Fruit fly (Drosophila melanogaster) whole organism, embryonic: ENCODE measurements around the gene Snup.

Experiments
- BtbVII ChIP-seq: fragments of 200-800 bp; sonication (Bioruptor generic); optimal IDR thresholded peaks from 3 replicates; lab custom pipeline; 2017; ENCODE audit warnings: missing biosample characterization, mild to moderate bottlenecking, missing genetic modification characterization
- CG10366 ChIP-seq: fragments of 200-800 bp; sonication (Bioruptor generic); IDR thresholded peaks from 2 replicates; pipeline ENCODE4 v1.3.6; 2022; ENCODE audit warnings: missing biosample characterization, missing genetic modification characterization
- CG10431 ChIP-seq: fragments of 200-800 bp; sonication (Bioruptor generic); optimal IDR thresholded peaks from 3 replicates; lab custom pipeline; 2018; ENCODE audit warnings: missing biosample characterization, mild to moderate bottlenecking, missing genetic modification characterization
- CG11247 ChIP-seq: fragments of 200-800 bp; sonication (Bioruptor generic); IDR thresholded peaks from 2 replicates; pipeline ENCODE4 v1.3.6; 2022; ENCODE audit warnings: missing biosample characterization, missing genetic modification characterization
- CG12391 ChIP-seq: fragments of 200-800 bp; sonication (Bioruptor generic); optimal IDR thresholded peaks from 3 replicates; lab custom pipeline; 2018; ENCODE audit warnings: missing biosample characterization, mild to moderate bottlenecking, missing genetic modification characterization, moderate library complexity
- CG14050 ChIP-seq: fragments of 200-800 bp; sonication (Bioruptor generic); IDR thresholded peaks from 3 replicates; pipeline ENCODE4 v1.3.6; 2022; ENCODE audit warnings: missing biosample characterization, missing genetic modification characterization
- CG15479 ChIP-seq: fragments of 200-800 bp; sonication (Bioruptor generic); optimal IDR thresholded peaks from 3 replicates; lab custom pipeline; 2019; ENCODE audit warnings: missing biosample characterization, mild to moderate bottlenecking, missing genetic modification characterization, moderate library complexity
- CG1647 ChIP-seq: fragments of 200-800 bp; sonication (Bioruptor generic); optimal IDR thresholded peaks from 3 replicates; lab custom pipeline; 2016; ENCODE audit warnings: missing biosample characterization, missing genetic modification characterization
- CG17359 ChIP-seq: fragments of 200-800 bp; sonication (Bioruptor generic); optimal IDR thresholded peaks from 3 replicates; lab custom pipeline; 2018; ENCODE audit warnings: missing biosample characterization, mild to moderate bottlenecking, missing genetic modification characterization, moderate library complexity
- CG17802 ChIP-seq: fragments of 200-800 bp; sonication (Bioruptor generic); optimal IDR thresholded peaks from 2 replicates; lab custom pipeline; 2018; ENCODE audit warnings: missing biosample characterization, mild to moderate bottlenecking, missing genetic modification characterization, moderate library complexity
- CG17912 ChIP-seq: fragments of 200-800 bp; sonication (Bioruptor generic); optimal IDR thresholded peaks from 2 replicates; lab custom pipeline; 2018; ENCODE audit warnings: missing biosample characterization, mild to moderate bottlenecking, missing genetic modification characterization
- CG34422 ChIP-seq: fragments of 200-800 bp; sonication (Bioruptor generic); IDR thresholded peaks from 3 replicates; pipeline ENCODE4 v1.3.6; 2022; ENCODE audit warnings: missing biosample characterization, missing genetic modification characterization
- CG4424 ChIP-seq: fragments of 200-800 bp; sonication (Bioruptor generic); optimal IDR thresholded peaks from 3 replicates; lab custom pipeline; 2016; ENCODE audit warnings: missing biosample characterization, missing genetic modification characterization
- CG4707 ChIP-seq: fragments of 200-800 bp; sonication (Bioruptor generic); optimal IDR thresholded peaks from 2 replicates; lab custom pipeline; 2018; ENCODE audit warnings: missing biosample characterization, mild to moderate bottlenecking, missing genetic modification characterization, moderate library complexity
- CG5180 ChIP-seq: fragments of 200-800 bp; sonication (Bioruptor generic); optimal IDR thresholded peaks from 3 replicates; lab custom pipeline; 2017; ENCODE audit warnings: missing biosample characterization, missing genetic modification characterization, mild to moderate bottlenecking, moderate library complexity, missing genetic modification reagents
- CG6689 ChIP-seq: fragments of 200-800 bp; sonication (Bioruptor generic); IDR thresholded peaks from 2 replicates; pipeline ENCODE4 v1.3.6; 2022; ENCODE audit warnings: missing biosample characterization, missing genetic modification characterization
- CG9797 ChIP-seq: fragments of 200-800 bp; sonication (Bioruptor generic); optimal IDR thresholded peaks from 3 replicates; lab custom pipeline; 2018; ENCODE audit warnings: missing biosample characterization, mild to moderate bottlenecking, missing genetic modification characterization
- CG9932 ChIP-seq: fragments of 200-800 bp; sonication (Bioruptor generic); IDR thresholded peaks from 2 replicates; pipeline ENCODE4 v1.3.6; 2022; ENCODE audit warnings: missing biosample characterization, missing genetic modification characterization
- CTCF ChIP-seq: fragments of 200-800 bp; sonication (Bioruptor generic); optimal IDR thresholded peaks from 2 replicates; lab custom pipeline; 2017; ENCODE audit warnings: missing biosample characterization, mild to moderate bottlenecking, missing genetic modification characterization, moderate library complexity
- Chrac-16 ChIP-seq: fragments of 200-800 bp; sonication (Bioruptor generic); optimal IDR thresholded peaks from 3 replicates; lab custom pipeline; 2016; ENCODE audit warnings: missing biosample characterization, missing genetic modification characterization
- CoRest ChIP-seq: fragments of 200-800 bp; sonication (Bioruptor generic); optimal IDR thresholded peaks from 3 replicates; lab custom pipeline; 2018; ENCODE audit warnings: missing biosample characterization, mild to moderate bottlenecking, missing genetic modification characterization, moderate library complexity
- Hmx ChIP-seq: fragments of 200-800 bp; sonication (Bioruptor generic); optimal IDR thresholded peaks from 2 replicates; lab custom pipeline; 2016; ENCODE audit warnings: missing biosample characterization, missing genetic modification characterization
- Kr ChIP-seq: fragments of 200-800 bp; sonication (Bioruptor generic); optimal IDR thresholded peaks from 2 replicates; lab custom pipeline; 2017; ENCODE audit warnings: missing biosample characterization, mild to moderate bottlenecking, missing genetic modification characterization
- Lim3 ChIP-seq: fragments of 200-800 bp; sonication (Bioruptor generic); IDR thresholded peaks from 2 replicates; pipeline ENCODE4 v1.3.6; 2022; ENCODE audit warnings: missing biosample characterization, missing genetic modification characterization
- MESR4 ChIP-seq: fragments of 200-800 bp; sonication (Bioruptor generic); optimal IDR thresholded peaks from 2 replicates; lab custom pipeline; 2018; ENCODE audit warnings: missing biosample characterization, mild to moderate bottlenecking, missing genetic modification characterization, moderate library complexity
- Max ChIP-seq: fragments of 200-800 bp; sonication (Bioruptor generic); optimal IDR thresholded peaks from 2 replicates; lab custom pipeline; 2016; ENCODE audit warnings: missing biosample characterization, mild to moderate bottlenecking, missing genetic modification characterization
- Oli ChIP-seq: fragments of 200-800 bp; sonication (Bioruptor generic); optimal IDR thresholded peaks from 2 replicates; lab custom pipeline; 2018; ENCODE audit warnings: missing biosample characterization, mild to moderate bottlenecking, missing genetic modification characterization, moderate library complexity
- Ssrp ChIP-seq: fragments of 200-800 bp; sonication (Bioruptor generic); optimal IDR thresholded peaks from 2 replicates; lab custom pipeline; 2018; ENCODE audit warnings: missing biosample characterization, mild to moderate bottlenecking, missing genetic modification characterization, moderate library complexity
- ac ChIP-seq: fragments of 200-800 bp; sonication (Bioruptor generic); optimal IDR thresholded peaks from 3 replicates; lab custom pipeline; 2017; ENCODE audit warnings: missing biosample characterization, mild to moderate bottlenecking, missing genetic modification characterization
- ara ChIP-seq: fragments of 200-800 bp; sonication (Bioruptor generic); IDR thresholded peaks from 2 replicates; pipeline ENCODE4 v1.3.6; 2022; ENCODE audit warnings: missing biosample characterization, missing genetic modification characterization
- bcd ChIP-seq: fragments of 200-800 bp; sonication (Bioruptor generic); optimal IDR thresholded peaks from 2 replicates; lab custom pipeline; 2017; ENCODE audit warnings: missing biosample characterization, mild to moderate bottlenecking, missing genetic modification characterization
- chif ChIP-seq, 2 experiments: fragments of 200-800 bp; sonication (Bioruptor generic); optimal IDR thresholded peaks; 3 replicates each; lab custom pipeline; 2016; ENCODE audit warnings: missing biosample characterization in 2 of 2, missing genetic modification characterization in 2 of 2
- chn ChIP-seq: fragments of 200-800 bp; sonication (Bioruptor generic); optimal IDR thresholded peaks from 2 replicates; lab custom pipeline; 2016; ENCODE audit warnings: missing biosample characterization, missing genetic modification characterization
- crol ChIP-seq: fragments of 200-800 bp; sonication (Bioruptor generic); IDR thresholded peaks from 2 replicates; pipeline ENCODE4 v1.3.6; 2022; ENCODE audit warnings: missing biosample characterization, missing genetic modification characterization
- eve ChIP-seq, 2 experiments: fragments of >200 bp; optimal IDR thresholded peaks; 2 replicates each; lab custom pipeline; 2017; ENCODE audit warnings: missing biosample characterization in 2 of 2, missing genetic modification characterization in 2 of 2
- fd102C ChIP-seq: fragments of 200-800 bp; sonication (Bioruptor generic); optimal IDR thresholded peaks from 2 replicates; lab custom pipeline; 2018; ENCODE audit warnings: missing biosample characterization, mild to moderate bottlenecking, missing genetic modification characterization, moderate library complexity
- gsb-n ChIP-seq: fragments of 200-800 bp; sonication (Bioruptor generic); optimal IDR thresholded peaks from 3 replicates; lab custom pipeline; 2018; ENCODE audit warnings: missing biosample characterization, mild to moderate bottlenecking, missing genetic modification characterization
- h ChIP-seq: fragments of >200 bp; optimal IDR thresholded peaks from 2 replicates; lab custom pipeline; 2017
- lilli ChIP-seq: fragments of 200-800 bp; sonication (Bioruptor generic); optimal IDR thresholded peaks from 3 replicates; lab custom pipeline; 2016; ENCODE audit warnings: missing biosample characterization, missing genetic modification characterization
- lola ChIP-seq, 3 experiments: fragments of >200 bp in 2 of 3; fragments of 200-800 bp in 1 of 3; sonication (Bioruptor generic) in 1 of 3; optimal IDR thresholded peaks; 2 replicates each; lab custom pipeline; 2017 to 2019; ENCODE audit warnings: missing biosample characterization in 3 of 3, missing genetic modification characterization in 3 of 3, mild to moderate bottlenecking in 1 of 3, moderate library complexity in 1 of 3
- lov ChIP-seq, 2 experiments: fragments of 200-800 bp in 1 of 2; fragments of >200 bp in 1 of 2; sonication (Bioruptor generic) in 1 of 2; IDR thresholded peaks in 1 of 2; optimal IDR thresholded peaks in 1 of 2; 2 replicates in 1 of 2; 3 replicates in 1 of 2; pipeline versions ENCODE4 v1.3.6 to Lab custom; 2017 to 2022; ENCODE audit warnings: missing biosample characterization in 1 of 2, missing genetic modification characterization in 1 of 2
- luna ChIP-seq: fragments of 200-800 bp; sonication (Bioruptor generic); optimal IDR thresholded peaks from 2 replicates; lab custom pipeline; 2016; ENCODE audit warnings: missing biosample characterization, missing genetic modification characterization
- nau ChIP-seq: fragments of 200-800 bp; sonication (Bioruptor generic); optimal IDR thresholded peaks from 3 replicates; lab custom pipeline; 2017; ENCODE audit warnings: missing biosample characterization, mild to moderate bottlenecking, missing genetic modification characterization, missing genetic modification reagents
- phol ChIP-seq: fragments of 200-800 bp; sonication (Bioruptor generic); optimal IDR thresholded peaks from 3 replicates; lab custom pipeline; 2018; ENCODE audit warnings: missing biosample characterization, mild to moderate bottlenecking, missing genetic modification characterization, moderate library complexity
- pros ChIP-seq: fragments of 200-800 bp; sonication (Bioruptor generic); optimal IDR thresholded peaks from 3 replicates; lab custom pipeline; 2019; ENCODE audit warnings: missing biosample characterization, mild to moderate bottlenecking, missing genetic modification characterization, moderate library complexity
- run ChIP-seq: fragments of 200-800 bp; sonication (Bioruptor generic); optimal IDR thresholded peaks from 3 replicates; lab custom pipeline; 2018; ENCODE audit warnings: missing biosample characterization, mild to moderate bottlenecking, missing genetic modification characterization
- sima ChIP-seq: fragments of 200-800 bp; sonication (Bioruptor generic); optimal IDR thresholded peaks from 2 replicates; lab custom pipeline; 2016; ENCODE audit warnings: missing biosample characterization, missing genetic modification characterization
- sisA ChIP-seq: fragments of 200-800 bp; sonication (Bioruptor generic); IDR thresholded peaks from 2 replicates; pipeline ENCODE4 v1.3.6; 2022; ENCODE audit warnings: missing biosample characterization, missing genetic modification characterization
- ssp ChIP-seq: fragments of 200-800 bp; sonication (Bioruptor generic); IDR thresholded peaks from 2 replicates; pipeline ENCODE4 v1.3.6; 2022; ENCODE audit warnings: missing biosample characterization, missing genetic modification characterization
- tll ChIP-seq, 2 experiments: fragments of 200-800 bp in 1 of 2; fragments of >200 bp in 1 of 2; sonication (Bioruptor generic) in 1 of 2; optimal IDR thresholded peaks; 2 replicates each; lab custom pipeline; 2017 to 2019; ENCODE audit warnings: missing biosample characterization in 2 of 2, missing genetic modification characterization in 2 of 2, mild to moderate bottlenecking in 1 of 2, moderate library complexity in 1 of 2
- wdn ChIP-seq: fragments of 200-800 bp; sonication (Bioruptor generic); IDR thresholded peaks from 2 replicates; pipeline ENCODE4 v1.3.6; 2022; ENCODE audit warnings: missing biosample characterization, missing genetic modification characterization

The Snup gene

DNA sequence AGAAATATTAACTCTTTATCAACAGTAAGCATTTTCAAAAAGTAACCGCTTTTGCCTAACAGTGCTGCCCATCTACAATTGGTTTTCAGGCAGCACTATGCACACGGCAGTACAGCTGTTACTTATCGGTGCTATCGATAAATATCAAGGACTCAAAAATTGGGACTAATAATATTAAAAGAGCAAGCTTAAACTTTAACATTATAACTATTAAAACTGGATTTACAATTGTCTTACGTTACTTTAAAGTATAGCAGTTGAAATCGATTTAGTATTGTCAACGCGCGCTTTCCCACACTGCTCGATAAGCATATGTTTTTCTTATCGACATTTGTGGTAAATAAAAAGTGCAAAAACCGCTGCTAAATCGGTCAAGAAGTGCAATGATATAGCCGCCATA lies 20.5 kb upstream of the Snup start, which contains the start of the genes CG42245 and MEP-1 (continued):
- TF ChIP-seq bcd (GFP tag; lab: Kevin White, UChicago) (no peak), CG17359 (tag; lab: Kevin White, UChicago) (peak; percentile 34), MESR4 (GFP tag; lab: Kevin White, UChicago) (peak; percentile 46), ssp (GFP tag; lab: Robert Waterston, UW) (no peak), CG17802 (tag; lab: Kevin White, UChicago) (no peak), ac (GFP tag; lab: Kevin White, UChicago) (no peak), nau (GFP tag; lab: Kevin White, UChicago) (peak; percentile 37), tll (GFP tag; optimal IDR thresholded peaks at IDR 0.05; lab: Kevin White, UChicago) (no peak), BtbVII (GFP tag; lab: Kevin White, UChicago) (no peak), Ssrp (peak; percentile 16), CG15479 (no peak), chn (peak; percentile 71), Lim3 (GFP tag; lab: Robert Waterston, UW) (no peak), CG4424 (GFP tag; lab: Kevin White, UChicago) (peak; percentile 74), pros (GFP tag; lab: Kevin White, UChicago) (no peak), lov (optimal IDR thresholded peaks at IDR 0.05; lab: Kevin White, UChicago) (no peak), lov (GFP tag; IDR thresholded peaks at IDR 0.05; lab: Robert Waterston, UW) (no peak), lola (GFP tag; optimal IDR thresholded peaks at IDR 0.05; lab: Kevin White, UChicago) (peak in 1 of 3 experiments; percentile 32), fd102C (GFP tag; lab: Kevin White, UChicago) (no peak), h (no peak), CG4707 (GFP tag; lab: Kevin White, UChicago) (no peak), CTCF (GFP tag; lab: Kevin White, UChicago) (no peak), Oli (tag; lab: Kevin White, UChicago) (peak; percentile 43), sima (no peak), lilli (GFP tag; lab: Kevin White, UChicago) (peak; percentile 81), CG6689 (GFP tag; lab: Robert Waterston, UW) (no peak), CG12391 (tag; lab: Kevin White, UChicago) (peak; percentile 70), CG34422 (GFP tag; lab: Robert Waterston, UW) (peak; percentile 60; the same call in 1 of the 3 replicates), wdn (GFP tag; lab: Robert Waterston, UW) (no peak), CG10431 (GFP tag; lab: Kevin White, UChicago) (peak; percentile 8), CG9797 (peak; percentile 37), crol (GFP tag; lab: Robert Waterston, UW) (no peak), run (tag; lab: Kevin White, UChicago) (peak; percentile 34), ara (GFP tag; lab: Robert Waterston, UW) (no peak), phol (tag; lab: Kevin White, UChicago) (peak; percentile 55), Max (GFP tag; lab: Kevin White, UChicago) (peak; percentile 69), gsb-n (no peak), Kr (no peak), CG11247 (no peak), CG1647 (GFP tag; lab: Kevin White, UChicago) (no peak), CG9932 (GFP tag; lab: Robert Waterston, UW) (peak; percentile 20; the same call in 1 of the 2 replicates), CG17912 (GFP tag; lab: Kevin White, UChicago) (no peak), CG5180 (GFP tag; lab: Kevin White, UChicago) (no peak), sisA (GFP tag; lab: Robert Waterston, UW) (no peak), CoRest (tag; lab: Kevin White, UChicago) (peak; percentile 66), Chrac-16 (GFP tag; lab: Kevin White, UChicago) (peak; percentile 34), chif (GFP tag; optimal IDR thresholded peaks at IDR 0.05; lab: Kevin White, UChicago) (peak; percentile 12 to 28), eve (GFP tag; optimal IDR thresholded peaks at IDR 0.05; lab: Kevin White, UChicago) (no peak), luna (peak; percentile 7), Hmx (GFP tag; lab: Kevin White, UChicago) (no peak), CG10366 (GFP tag; lab: Robert Waterston, UW) (no peak), CG14050 (GFP tag; lab: Robert Waterston, UW) (no peak)
